Worm (Caenorhabditis elegans): Measurements from ENCODE around the gene sco-1.

DNA sequence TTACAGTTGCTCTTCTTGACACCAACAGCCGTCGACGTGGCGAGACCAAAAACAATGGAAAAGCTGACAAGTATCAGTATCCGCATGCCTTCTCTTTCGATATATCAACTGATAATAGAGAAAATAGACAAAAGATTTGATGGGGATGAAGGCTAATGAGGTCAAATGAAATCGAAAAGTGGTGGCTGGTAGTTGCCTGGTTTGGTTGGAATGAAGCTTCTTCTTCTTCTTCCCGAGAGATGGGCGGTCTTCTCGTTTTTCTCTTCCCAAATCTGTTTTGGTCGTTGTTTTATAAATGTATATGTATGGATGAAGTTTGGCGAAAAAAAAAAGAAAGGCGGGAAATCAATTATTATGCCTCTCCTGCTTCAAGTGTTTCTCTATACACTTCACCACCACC is 17.7 kb upstream of the sco-1 start, which contains the start of gene C01F1.5:
- TF ChIP-seq ama-1 (optimal IDR thresholded peaks at IDR 0.05) (no peak), fos-1 (tag; optimal IDR thresholded peaks at IDR 0.05) (no peak), ceh-82 (tag; optimal IDR thresholded peaks at IDR 0.05) (no peak), nfya-1 (tag; optimal IDR thresholded peaks at IDR 0.05; ENCODE audit: insufficient read depth) (no peak), elt-2 (tag; optimal IDR thresholded peaks at IDR 0.05) (no peak), ztf-4 (tag; optimal IDR thresholded peaks at IDR 0.05) (no peak), unc-39 (tag; optimal IDR thresholded peaks at IDR 0.05) (no peak), nhr-11 (tag; optimal IDR thresholded peaks at IDR 0.05) (no peak), nhr-28 (tag; optimal IDR thresholded peaks at IDR 0.05) (no peak), elt-3 (tag; optimal IDR thresholded peaks at IDR 0.05) (no peak), nhr-23 (tag; optimal IDR thresholded peaks at IDR 0.05) (no peak), ceh-16 (tag; optimal IDR thresholded peaks at IDR 0.05) (no peak), lsy-12 (tag; optimal IDR thresholded peaks at IDR 0.05) (no peak)
